Worm (Caenorhabditis elegans) whole organism, early embryonic: ENCODE data around the gene clec-55.

ENCODE experiments used
- B0310.2 ChIP-seq: sonication (generic microtip); optimal IDR thresholded peaks from 2 replicates; lab custom pipeline; 2016; ENCODE audit warnings: mild to moderate bottlenecking, missing genetic modification characterization, missing compliant biosample characterization
- F13C5.2 ChIP-seq: sonication (generic microtip); optimal IDR thresholded peaks from 2 replicates; lab custom pipeline; 2017; ENCODE audit warnings: mild to moderate bottlenecking, missing genetic modification characterization, inconsistent platforms, missing compliant biosample characterization
- sea-1 ChIP-seq: fragments of 200-800 bp; sonication (Bioruptor generic); conservative IDR thresholded peaks from 2 replicates; pipeline ENCODE4 v1.3.6; 2022; ENCODE audit warnings: missing genetic modification characterization, missing compliant biosample characterization

- TF ChIP-seq B0310.2 (no peak), F13C5.2 (tag; lab: Kevin White, UChicago) (no peak), sea-1 (GFP tag; lab: Robert Waterston, UW) (no peak)
Measured at ce11 chrV:14474099-14474498, 5.0 kb upstream of the clec-55 start, which contains the start of gene clec-56.
